Fruit fly (Drosophila melanogaster): ENCODE data around the gene brv1.
"Not testable (repeated sequence)": the region's sequence is repeated elsewhere in the genome, so short reads cannot be mapped to it uniquely, and the experiment has no call there.

brv1 gene

DNA sequence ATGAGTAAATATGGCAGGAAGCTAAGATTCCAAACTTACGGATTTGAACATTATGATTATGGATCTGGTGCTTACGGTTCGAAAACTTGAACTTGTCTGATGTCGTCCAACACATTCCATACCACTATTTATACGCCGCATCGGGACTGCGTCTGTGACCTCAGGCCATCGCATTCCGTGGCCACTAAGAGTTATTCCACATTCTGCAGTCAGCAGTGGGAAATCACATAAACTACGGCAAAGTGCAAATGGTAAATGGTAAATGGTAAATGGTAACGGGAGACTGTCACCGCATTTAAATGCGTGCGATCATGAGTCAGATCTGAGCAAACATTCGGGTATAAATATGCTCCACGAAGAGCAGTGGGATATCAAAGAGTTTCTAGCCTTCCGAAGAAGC lies 19.3 kb downstream of the brv1 start, which contains the start of the genes CG14096 and CG32214:
Gene CG14096, minus strand, starts transcription at position 101 of the 400 bp plus-strand sequence.
Gene CG32214, plus strand, starts transcription at position 368 of the 400 bp plus-strand sequence.
- not testable (repeated sequence) for TF ChIP-seq Sin3A, insv, ttk (optimal IDR thresholded peaks at IDR 0.05)

DNA sequence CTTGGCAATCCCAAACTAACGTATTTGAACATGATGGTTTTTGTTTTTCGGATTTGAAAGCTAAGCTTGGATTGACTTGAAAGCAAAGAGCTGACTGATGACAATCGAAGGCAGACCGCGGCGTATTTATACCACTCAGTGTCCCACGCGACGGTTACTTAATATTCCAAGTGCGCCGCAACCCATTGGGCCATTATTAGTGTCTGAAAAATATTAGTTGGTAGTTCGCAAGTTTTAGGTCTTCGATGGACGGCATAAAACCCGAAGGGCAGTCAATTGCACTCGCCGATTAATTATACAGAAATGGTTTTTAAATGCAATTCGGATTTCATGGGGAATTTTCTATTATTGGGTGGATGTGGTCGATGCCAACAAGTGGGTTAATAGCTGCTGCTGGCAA lies 21.6 kb downstream of the brv1 start, which contains the start of gene CG14095:
Gene CG14095, minus strand, starts transcription at position 101 of the 400 bp plus-strand sequence.
- TF ChIP-seq Sin3A (optimal IDR thresholded peaks at IDR 0.05) (no peak), insv (optimal IDR thresholded peaks at IDR 0.05) (no peak), Myc (optimal IDR thresholded peaks at IDR 0.05) (no peak), ttk (optimal IDR thresholded peaks at IDR 0.05) (no peak), psq (optimal IDR thresholded peaks at IDR 0.05) (no peak), h (optimal IDR thresholded peaks at IDR 0.05) (no peak)

dm6 chr3L:19446394-19447349 lies 39.6 kb downstream of the brv1 start, which contains the start of the genes CG33062 and Chd3:
Gene CG33062 (minus strand): TSS chr3L:19446444.
Gene Chd3 (plus strand): TSS chr3L:19447173.
- no peak for TF ChIP-seq insv (optimal IDR thresholded peaks at IDR 0.05)
- no peak for TF ChIP-seq ttk (optimal IDR thresholded peaks at IDR 0.05)
- no peak for TF ChIP-seq Sin3A (optimal IDR thresholded peaks at IDR 0.05)
- no peak for TF ChIP-seq h (optimal IDR thresholded peaks at IDR 0.05)
- TF ChIP-seq psq (optimal IDR thresholded peaks at IDR 0.05) = no peak
- no peak for TF ChIP-seq Myc (optimal IDR thresholded peaks at IDR 0.05)

- TF ChIP-seq ttk (optimal IDR thresholded peaks at IDR 0.05) (no peak), psq (optimal IDR thresholded peaks at IDR 0.05) (no peak), insv (optimal IDR thresholded peaks at IDR 0.05) (no peak), Myc (optimal IDR thresholded peaks at IDR 0.05) (no peak), Sin3A (optimal IDR thresholded peaks at IDR 0.05) (no peak)
These were observed 42.2 kb downstream of the brv1 start for dm6 chr3L:19444092-19444491.

- no peak for TF ChIP-seq insv (optimal IDR thresholded peaks at IDR 0.05)
- TF ChIP-seq Myc (optimal IDR thresholded peaks at IDR 0.05) = no peak
- no peak for TF ChIP-seq h (optimal IDR thresholded peaks at IDR 0.05)
- no peak for TF ChIP-seq Sin3A (optimal IDR thresholded peaks at IDR 0.05)
- no peak for TF ChIP-seq ttk (optimal IDR thresholded peaks at IDR 0.05)
- no peak for TF ChIP-seq psq (optimal IDR thresholded peaks at IDR 0.05)
These were observed 44.1 kb downstream of the brv1 start for dm6 chr3L:19442239-19442638.

Data from Kc167 (cell line).